Worm (Caenorhabditis elegans): ENCODE data around the gene T05A7.7.

- TF ChIP-seq ztf-11 (tag; optimal IDR thresholded peaks at IDR 0.05) (no peak), nhr-25 (tag; optimal IDR thresholded peaks at IDR 0.05) (no peak), R02D3.7 (tag; optimal IDR thresholded peaks at IDR 0.05) (no peak), fkh-10 (GFP tag; optimal IDR thresholded peaks at IDR 0.05) (no peak), unc-62 (GFP tag; optimal IDR thresholded peaks at IDR 0.05) (no peak), elt-2 (tag; optimal IDR thresholded peaks at IDR 0.05) (no peak), nhr-23 (tag; optimal IDR thresholded peaks at IDR 0.05) (no peak)
Observed at ce11 chrII:4729733-4730132, 48.4 kb upstream of the T05A7.7 start, which contains the start of gene F41C3.7.

All from whole organism, L3 larva.